Worm (Caenorhabditis elegans): ENCODE results near the gene tbh-1.
"Not testable (repeated sequence)": the region's sequence is repeated elsewhere in the genome, so short reads cannot be mapped to it uniquely, and the experiment has no call there.

ce11 chrX:15533847-15534246 lies 29.2 kb upstream of the tbh-1 start:
- TF ChIP-seq nhr-11 (tag; optimal IDR thresholded peaks at IDR 0.05); jun-1 (tag; optimal IDR thresholded peaks at IDR 0.05); rnt-1 (tag; optimal IDR thresholded peaks at IDR 0.05); fos-1 (tag; optimal IDR thresholded peaks at IDR 0.05); fkh-10 (GFP tag; optimal IDR thresholded peaks at IDR 0.05); nhr-84 (tag; optimal IDR thresholded peaks at IDR 0.05); lir-3 (tag; optimal IDR thresholded peaks at IDR 0.05; ENCODE audit: poor library complexity); nhr-12 (tag; optimal IDR thresholded peaks at IDR 0.05); xbp-1 (tag; optimal IDR thresholded peaks at IDR 0.05); mdl-1 (tag; optimal IDR thresholded peaks at IDR 0.05); efl-1 (optimal IDR thresholded peaks at IDR 0.05); efl-1 (GFP tag; optimal IDR thresholded peaks at IDR 0.05 in 1 of 2); pqm-1 (tag; optimal IDR thresholded peaks at IDR 0.05); lin-13 (GFP tag; optimal IDR thresholded peaks at IDR 0.05); unc-62 (GFP tag; optimal IDR thresholded peaks at IDR 0.05): not testable (repeated sequence)

All from whole organism, L1 larva.